Worm (Caenorhabditis elegans): ENCODE results near the gene C33B4.4.

The C33B4.4 gene

DNA sequence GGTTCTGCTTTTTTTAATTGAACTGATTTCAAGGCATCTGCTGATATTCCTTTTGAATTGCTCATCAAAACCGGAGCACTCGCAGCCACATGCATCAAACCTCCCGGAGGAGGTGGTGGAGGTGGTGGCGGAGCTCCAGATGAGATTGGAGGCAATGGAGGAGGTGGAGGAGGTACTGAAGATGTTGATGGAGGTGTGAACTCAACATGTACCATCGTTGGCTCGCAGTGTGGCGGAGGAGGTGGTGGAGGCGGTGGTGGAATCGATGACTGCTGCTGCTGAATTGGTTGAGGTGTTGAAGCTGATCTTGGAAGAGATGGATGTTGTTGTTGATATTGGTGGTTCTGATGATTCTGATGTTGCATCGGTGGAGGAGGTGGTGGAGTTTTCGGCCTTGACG lies 3.7 kb upstream of the C33B4.4 start:
- no peak for TF ChIP-seq vab-7 (GFP tag; IDR thresholded peaks at IDR 0.05)
- TF ChIP-seq Y48G9A.11 (GFP tag; IDR thresholded peaks at IDR 0.05), result no peak
- TF ChIP-seq lsy-2 (tag; optimal IDR thresholded peaks at IDR 0.05), result no peak
- no peak for TF ChIP-seq nhr-28 (tag; optimal IDR thresholded peaks at IDR 0.05)
- peak; percentile 72 for TF ChIP-seq set-16 (GFP tag; IDR thresholded peaks at IDR 0.05)
- TF ChIP-seq unc-130 (GFP tag; optimal IDR thresholded peaks at IDR 0.05), result no peak

DNA sequence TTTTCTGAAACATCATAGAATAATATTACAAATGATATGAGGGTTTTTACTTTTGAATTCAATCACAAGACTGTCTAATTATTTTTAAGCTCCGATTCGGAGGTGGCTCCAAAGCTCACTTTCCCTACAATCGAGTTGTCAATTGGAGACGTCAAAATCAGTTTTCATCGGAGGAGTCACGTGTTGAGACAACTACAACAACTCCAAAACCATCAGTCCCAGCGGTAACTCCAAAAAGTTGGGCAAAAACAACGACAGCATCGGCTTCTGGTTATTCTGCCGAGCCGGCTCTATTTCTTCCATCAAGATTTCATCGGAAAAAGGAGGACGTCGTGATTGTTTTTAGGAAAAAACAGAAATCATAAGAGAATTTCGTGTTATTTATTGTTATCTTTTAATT lies 857 bp upstream of the C33B4.4 start:
- TF ChIP-seq nhr-28 (tag; optimal IDR thresholded peaks at IDR 0.05), result no peak
- no peak for TF ChIP-seq nhr-111 (GFP tag; optimal IDR thresholded peaks at IDR 0.05)
- no peak for TF ChIP-seq R02D3.7 (tag; optimal IDR thresholded peaks at IDR 0.05)
- TF ChIP-seq unc-62 (GFP tag; optimal IDR thresholded peaks at IDR 0.05 in 1 of 2), result peak in 1 of 2 experiments; percentile 60
- TF ChIP-seq unc-62 (tag; optimal IDR thresholded peaks at IDR 0.05), result no peak

DNA sequence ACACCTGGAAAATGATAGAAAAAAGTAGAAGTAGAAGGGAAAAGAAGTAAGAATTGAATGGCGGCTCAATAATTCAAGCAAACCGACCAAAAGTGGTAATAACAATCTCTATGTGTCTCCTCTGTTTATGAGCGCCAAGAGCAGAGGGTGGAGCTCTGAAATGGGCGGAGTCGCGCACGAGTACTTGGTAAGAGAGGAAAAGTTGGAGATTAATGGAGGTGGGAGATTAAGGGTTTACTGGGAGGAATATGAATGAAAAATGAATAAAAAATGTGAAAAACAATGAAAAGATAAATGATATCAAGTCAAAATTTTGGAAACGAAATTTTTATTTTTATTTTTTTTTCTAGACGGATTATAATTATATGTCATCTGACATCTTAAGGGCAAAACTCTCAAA lies 5.5 kb downstream of the C33B4.4 start:
- TF ChIP-seq unc-130 (GFP tag; optimal IDR thresholded peaks at IDR 0.05), result no peak
- TF ChIP-seq nhr-6 (tag; optimal IDR thresholded peaks at IDR 0.05), result no peak
- TF ChIP-seq hlh-30 (tag; optimal IDR thresholded peaks at IDR 0.05; ENCODE audit: insufficient read depth), result no peak
- no peak for TF ChIP-seq duxl-1 (tag; optimal IDR thresholded peaks at IDR 0.05; ENCODE audit: poor library complexity)
- no peak for TF ChIP-seq lir-3 (tag; optimal IDR thresholded peaks at IDR 0.05)
- TF ChIP-seq lin-38 (GFP tag; IDR thresholded peaks at IDR 0.05), result no peak
- no peak for TF ChIP-seq pqm-1 (tag; optimal IDR thresholded peaks at IDR 0.05)

DNA sequence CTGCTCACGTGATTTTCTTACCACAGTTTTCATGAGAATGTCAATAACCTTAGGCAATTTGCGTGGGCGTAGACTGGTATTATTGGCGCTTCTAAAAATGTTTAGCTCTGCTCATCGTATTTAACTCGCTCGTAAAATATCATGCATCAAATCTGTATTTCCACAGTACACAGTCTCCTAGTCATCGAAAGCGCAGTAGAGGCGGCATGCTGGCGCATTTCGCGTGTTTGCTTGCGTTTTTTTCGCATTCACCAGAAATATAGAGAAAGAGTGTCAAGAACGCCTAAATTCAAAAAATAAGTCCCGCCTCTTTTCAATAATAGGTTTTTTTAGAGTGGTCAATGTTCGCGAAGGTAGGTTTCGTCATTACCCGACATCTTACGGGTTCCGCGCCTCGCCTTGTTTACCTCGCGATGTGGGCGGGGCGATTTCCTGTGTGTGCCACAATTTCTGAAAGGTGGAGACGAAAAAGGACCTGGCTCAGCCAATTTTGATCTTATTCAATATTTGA lies 6.6 kb downstream of the C33B4.4 start:
- TF ChIP-seq tra-1 (GFP tag; IDR thresholded peaks at IDR 0.05), result 0 out of 2 replicates have a peak, but pooled peaks have one; percentile 60
- no peak for TF ChIP-seq ceh-82 (tag; optimal IDR thresholded peaks at IDR 0.05)
- TF ChIP-seq arid-1 (GFP tag; conservative IDR thresholded peaks at IDR 0.05), result peak; percentile 81
- no peak for TF ChIP-seq skn-1 (tag; optimal IDR thresholded peaks at IDR 0.05)
- no peak for TF ChIP-seq nhr-10 (tag; optimal IDR thresholded peaks at IDR 0.05)
- peak; percentile 89 for TF ChIP-seq duxl-1 (tag; optimal IDR thresholded peaks at IDR 0.05; ENCODE audit: poor library complexity)
- peak; percentile 57 for TF ChIP-seq dmd-6 (GFP tag; IDR thresholded peaks at IDR 0.05)
- TF ChIP-seq ZK546.5 (tag; optimal IDR thresholded peaks at IDR 0.05), result no peak
- TF ChIP-seq unc-62 (GFP tag; optimal IDR thresholded peaks at IDR 0.05 in 1 of 2), result peak in 1 of 2 experiments; percentile 88
- no peak for TF ChIP-seq unc-62 (tag; optimal IDR thresholded peaks at IDR 0.05)
- peak; percentile 61 for TF ChIP-seq mep-1 (tag; optimal IDR thresholded peaks at IDR 0.05)
- TF ChIP-seq nhr-77 (tag; optimal IDR thresholded peaks at IDR 0.05), result no peak
- TF ChIP-seq aha-1 (tag), result peak; percentile 82
- no peak for TF ChIP-seq nhr-6 (tag; optimal IDR thresholded peaks at IDR 0.05)
- TF ChIP-seq mes-2 (tag; optimal IDR thresholded peaks at IDR 0.05; ENCODE audit: poor library complexity, severe bottlenecking), result peak; percentile 80
- TF ChIP-seq dve-1 (tag; optimal IDR thresholded peaks at IDR 0.05; ENCODE audit: insufficient read depth), result no peak
- TF ChIP-seq F44E2.7 (GFP tag; IDR thresholded peaks at IDR 0.05), result peak; percentile 74; the same call in 1 of the 2 replicates
- TF ChIP-seq lin-29 (GFP tag; IDR thresholded peaks at IDR 0.05), result peak; percentile 39; the same call in 1 of the 2 replicates
- TF ChIP-seq spr-1 (tag; optimal IDR thresholded peaks at IDR 0.05), result peak; percentile 76
- 0 out of 4 replicates have a peak, but pooled peaks of 1 of the 2 experiments have one; percentile 48 for TF ChIP-seq madf-5 (GFP tag; IDR thresholded peaks at IDR 0.05)
- TF ChIP-seq Y105C5A.15 (GFP tag; IDR thresholded peaks at IDR 0.05), result peak; percentile 79; the same call in 1 of the 2 replicates
- no peak for TF ChIP-seq attf-4 (tag; optimal IDR thresholded peaks at IDR 0.05)
- TF ChIP-seq ceh-62 (tag; optimal IDR thresholded peaks at IDR 0.05), result no peak
- TF ChIP-seq madf-9 (GFP tag; conservative IDR thresholded peaks at IDR 0.05), result 0 out of 2 replicates have a peak, but pooled peaks have one; percentile 48
- TF ChIP-seq zag-1 (tag; optimal IDR thresholded peaks at IDR 0.05), result no peak
- TF ChIP-seq ceh-20 (GFP tag; IDR thresholded peaks at IDR 0.05), result no peak
- peak; percentile 65; the same call in 1 of the 2 replicates for TF ChIP-seq lin-1 (GFP tag; IDR thresholded peaks at IDR 0.05)
- no peak for TF ChIP-seq ceh-28 (tag; optimal IDR thresholded peaks at IDR 0.05)
- TF ChIP-seq nhr-76 (tag; optimal IDR thresholded peaks at IDR 0.05), result no peak
- no peak for TF ChIP-seq Y5F2A.4 (GFP tag; optimal IDR thresholded peaks at IDR 0.05)
- TF ChIP-seq lin-38 (GFP tag; IDR thresholded peaks at IDR 0.05), result peak; percentile 89
- 0 out of 2 replicates have a peak, but pooled peaks have one; percentile 15 for TF ChIP-seq nhr-41 (GFP tag; IDR thresholded peaks at IDR 0.05)
- no peak for TF ChIP-seq nhr-25 (tag; optimal IDR thresholded peaks at IDR 0.05; ENCODE audit: borderline replicate concordance, insufficient read depth)
- TF ChIP-seq tag-97 (GFP tag; IDR thresholded peaks at IDR 0.05), result no peak

Measured in whole organism, L4 larva.